Fruit fly (Drosophila melanogaster) whole organism, embryonic: Measurements from ENCODE around the gene CG32267.

Experiments used
- Ada2b ChIP-seq: fragments of 200-800 bp; sonication (Bioruptor generic); IDR thresholded peaks from 2 replicates; pipeline ENCODE4 v1.3.6; 2022; ENCODE audit warnings: missing biosample characterization, missing genetic modification characterization
- Aef1 ChIP-seq: fragments of 200-800 bp; sonication (Bioruptor generic); IDR thresholded peaks from 3 replicates; pipeline ENCODE4 v1.3.6; 2022; ENCODE audit warnings: missing biosample characterization, missing genetic modification characterization
- Antp ChIP-seq: fragments of 200-800 bp; sonication (Bioruptor generic); optimal IDR thresholded peaks from 3 replicates; lab custom pipeline; 2016; ENCODE audit warnings: missing biosample characterization, missing genetic modification characterization
- Bgb ChIP-seq: fragments of 200-800 bp; sonication (Bioruptor generic); IDR thresholded peaks from 2 replicates; pipeline ENCODE4 v1.3.6; 2022; ENCODE audit warnings: missing biosample characterization, missing genetic modification characterization; ENCODE audit not compliant: partially characterized antibody
- CG1024 ChIP-seq: fragments of 200-800 bp; sonication (Bioruptor generic); IDR thresholded peaks from 2 replicates; pipeline ENCODE4 v1.3.6; 2022; ENCODE audit warnings: missing biosample characterization, missing genetic modification characterization
- CG10565 ChIP-seq: fragments of 200-800 bp; sonication (Bioruptor generic); optimal IDR thresholded peaks from 3 replicates; lab custom pipeline; 2016; ENCODE audit warnings: missing biosample characterization, mild to moderate bottlenecking, missing genetic modification characterization
- CG10959 ChIP-seq: fragments of 200-800 bp; sonication (Bioruptor generic); IDR thresholded peaks from 2 replicates; pipeline ENCODE4 v1.3.6; 2022; ENCODE audit warnings: missing biosample characterization, missing genetic modification characterization
- CG12071 ChIP-seq: fragments of 200-800 bp; sonication (Bioruptor generic); optimal IDR thresholded peaks from 3 replicates; lab custom pipeline; 2018; ENCODE audit warnings: missing biosample characterization, mild to moderate bottlenecking, missing genetic modification characterization
- CG12104 ChIP-seq: fragments of 200-800 bp; sonication (Bioruptor generic); optimal IDR thresholded peaks from 3 replicates; lab custom pipeline; 2016; ENCODE audit warnings: missing biosample characterization, missing genetic modification characterization
- CG12391 ChIP-seq: fragments of 200-800 bp; sonication (Bioruptor generic); optimal IDR thresholded peaks from 3 replicates; lab custom pipeline; 2018; ENCODE audit warnings: missing biosample characterization, mild to moderate bottlenecking, missing genetic modification characterization, moderate library complexity
- CG15269 ChIP-seq: fragments of 200-800 bp; sonication (Bioruptor generic); optimal IDR thresholded peaks from 2 replicates; lab custom pipeline; 2018; ENCODE audit warnings: missing biosample characterization, mild to moderate bottlenecking, missing genetic modification characterization, moderate library complexity
- CG1529 ChIP-seq: fragments of 200-800 bp; sonication (Bioruptor generic); optimal IDR thresholded peaks from 3 replicates; lab custom pipeline; 2018; ENCODE audit warnings: missing biosample characterization, missing genetic modification characterization
- CG3065 ChIP-seq: fragments of 200-800 bp; sonication (Bioruptor generic); optimal IDR thresholded peaks from 2 replicates; lab custom pipeline; 2016; ENCODE audit warnings: missing biosample characterization, missing genetic modification characterization
- CG32767 ChIP-seq: fragments of 200-800 bp; sonication (Bioruptor generic); IDR thresholded peaks from 2 replicates; pipeline ENCODE4 v1.3.6; 2022; ENCODE audit warnings: missing biosample characterization, missing genetic modification characterization
- CG33557 ChIP-seq: fragments of 200-800 bp; sonication (Bioruptor generic); optimal IDR thresholded peaks from 2 replicates; lab custom pipeline; 2019; ENCODE audit warnings: missing biosample characterization, mild to moderate bottlenecking, missing genetic modification characterization, moderate library complexity
- CG4282 ChIP-seq: fragments of 200-800 bp; sonication (Bioruptor generic); optimal IDR thresholded peaks from 2 replicates; lab custom pipeline; 2016; ENCODE audit warnings: missing biosample characterization, missing genetic modification characterization
- CG4328 ChIP-seq: fragments of 200-800 bp; sonication (Bioruptor generic); optimal IDR thresholded peaks from 3 replicates; lab custom pipeline; 2017; ENCODE audit warnings: missing biosample characterization, missing genetic modification reagents, missing genetic modification characterization
- CG4820 ChIP-seq: fragments of 200-800 bp; sonication (Bioruptor generic); optimal IDR thresholded peaks from 3 replicates; lab custom pipeline; 2016; ENCODE audit warnings: missing biosample characterization, missing genetic modification characterization
- CG5245 ChIP-seq: fragments of 200-800 bp; sonication (Bioruptor generic); optimal IDR thresholded peaks from 3 replicates; lab custom pipeline; 2016; ENCODE audit warnings: missing biosample characterization, missing genetic modification characterization
- CG6854 ChIP-seq: fragments of 200-800 bp; sonication (Bioruptor generic); optimal IDR thresholded peaks from 3 replicates; lab custom pipeline; 2017; ENCODE audit warnings: missing biosample characterization, mild to moderate bottlenecking, missing genetic modification characterization
- CG7556 ChIP-seq: fragments of 200-800 bp; sonication (Bioruptor generic); optimal IDR thresholded peaks from 2 replicates; lab custom pipeline; 2017; ENCODE audit warnings: missing biosample characterization, mild to moderate bottlenecking, missing genetic modification characterization
- Chrac-16 ChIP-seq: fragments of 200-800 bp; sonication (Bioruptor generic); optimal IDR thresholded peaks from 3 replicates; lab custom pipeline; 2016; ENCODE audit warnings: missing biosample characterization, missing genetic modification characterization
- ERR ChIP-seq: fragments of 200-800 bp; sonication (Bioruptor generic); optimal IDR thresholded peaks from 2 replicates; lab custom pipeline; 2016; ENCODE audit warnings: missing biosample characterization, missing genetic modification characterization
- HHEX ChIP-seq: fragments of 200-800 bp; sonication (Bioruptor generic); optimal IDR thresholded peaks from 3 replicates; lab custom pipeline; 2017; ENCODE audit warnings: missing biosample characterization, mild to moderate bottlenecking, missing genetic modification characterization, missing genetic modification reagents
- HLH3B ChIP-seq: fragments of 200-800 bp; sonication (Bioruptor generic); IDR thresholded peaks from 2 replicates; pipeline ENCODE4 v1.3.6; 2022; ENCODE audit warnings: missing biosample characterization, missing genetic modification characterization
- HLH54F ChIP-seq: fragments of 200-800 bp; sonication (Bioruptor generic); optimal IDR thresholded peaks from 3 replicates; lab custom pipeline; 2016; ENCODE audit warnings: missing biosample characterization, missing genetic modification characterization
- Hr3 ChIP-seq: fragments of 200-800 bp; sonication (Bioruptor generic); optimal IDR thresholded peaks from 3 replicates; lab custom pipeline; 2016; ENCODE audit warnings: missing biosample characterization, missing genetic modification characterization
- Lim3 ChIP-seq: fragments of 200-800 bp; sonication (Bioruptor generic); IDR thresholded peaks from 2 replicates; pipeline ENCODE4 v1.3.6; 2022; ENCODE audit warnings: missing biosample characterization, missing genetic modification characterization
- MBD-R2 ChIP-seq: fragments of 200-800 bp; sonication (Bioruptor generic); IDR thresholded peaks from 2 replicates; pipeline ENCODE4 v1.3.6; 2022; ENCODE audit warnings: missing biosample characterization, missing genetic modification characterization
- Max ChIP-seq: fragments of 200-800 bp; sonication (Bioruptor generic); optimal IDR thresholded peaks from 2 replicates; lab custom pipeline; 2016; ENCODE audit warnings: missing biosample characterization, mild to moderate bottlenecking, missing genetic modification characterization
- NFAT ChIP-seq: fragments of 200-800 bp; sonication (Bioruptor generic); IDR thresholded peaks from 2 replicates; pipeline ENCODE4 v1.3.6; 2022; ENCODE audit warnings: missing biosample characterization, missing genetic modification characterization
- Neu2 ChIP-seq: fragments of 200-800 bp; sonication (Bioruptor generic); optimal IDR thresholded peaks from 3 replicates; lab custom pipeline; 2016; ENCODE audit warnings: missing biosample characterization, missing genetic modification characterization, borderline replicate concordance
- NfI ChIP-seq: fragments of 200-800 bp; sonication (Bioruptor generic); optimal IDR thresholded peaks from 3 replicates; lab custom pipeline; 2018; ENCODE audit warnings: missing biosample characterization, mild to moderate bottlenecking, missing genetic modification characterization, moderate library complexity
- Pdp1 ChIP-seq, 2 experiments: fragments of 200-800 bp; sonication (Bioruptor generic); optimal IDR thresholded peaks; 3 replicates each; lab custom pipeline; 2016; ENCODE audit warnings: missing biosample characterization in 2 of 2, missing genetic modification characterization in 2 of 2, mild to moderate bottlenecking in 1 of 2, moderate library complexity in 1 of 2
- Poxn ChIP-seq: fragments of 200-800 bp; sonication (Bioruptor generic); IDR thresholded peaks from 2 replicates; pipeline ENCODE4 v1.3.6; 2022; ENCODE audit warnings: missing biosample characterization, missing genetic modification characterization
- chif ChIP-seq, 2 experiments: fragments of 200-800 bp; sonication (Bioruptor generic); optimal IDR thresholded peaks; 3 replicates each; lab custom pipeline; 2016; ENCODE audit warnings: missing biosample characterization in 2 of 2, missing genetic modification characterization in 2 of 2
- chm ChIP-seq: fragments of 200-800 bp; sonication (Bioruptor generic); IDR thresholded peaks from 2 replicates; pipeline ENCODE4 v1.3.6; 2022; ENCODE audit warnings: missing biosample characterization, missing genetic modification characterization
- en ChIP-seq: fragments of 200-800 bp; sonication (Bioruptor generic); optimal IDR thresholded peaks from 2 replicates; lab custom pipeline; 2016; ENCODE audit warnings: missing biosample characterization, missing genetic modification characterization
- kni ChIP-seq: fragments of 200-800 bp; sonication (Bioruptor generic); optimal IDR thresholded peaks from 3 replicates; lab custom pipeline; 2017; ENCODE audit warnings: mild to moderate bottlenecking, missing biosample characterization, missing genetic modification reagents, missing genetic modification characterization
- knrl ChIP-seq: fragments of 200-800 bp; sonication (Bioruptor generic); IDR thresholded peaks from 3 replicates; pipeline ENCODE4 v1.3.6; 2022; ENCODE audit warnings: missing biosample characterization, missing genetic modification characterization; ENCODE audit not compliant: partially characterized antibody
- mirr ChIP-seq: fragments of 200-800 bp; sonication (Bioruptor generic); optimal IDR thresholded peaks from 3 replicates; lab custom pipeline; 2018; ENCODE audit warnings: missing biosample characterization, mild to moderate bottlenecking, missing genetic modification characterization
- nom ChIP-seq: fragments of 200-800 bp; sonication (Bioruptor generic); optimal IDR thresholded peaks from 2 replicates; lab custom pipeline; 2017; ENCODE audit warnings: missing biosample characterization, missing genetic modification characterization, mild to moderate bottlenecking, moderate library complexity, missing genetic modification reagents
- repo ChIP-seq: fragments of 200-800 bp; sonication (Bioruptor generic); optimal IDR thresholded peaks from 2 replicates; lab custom pipeline; 2016; ENCODE audit warnings: missing biosample characterization, missing genetic modification characterization
- sens ChIP-seq: fragments of 200-800 bp; sonication (Bioruptor generic); peaks from one replicate; lab custom pipeline; 2016; ENCODE audit warnings: missing biosample characterization, missing genetic modification characterization
- sima ChIP-seq: fragments of 200-800 bp; sonication (Bioruptor generic); optimal IDR thresholded peaks from 2 replicates; lab custom pipeline; 2016; ENCODE audit warnings: missing biosample characterization, missing genetic modification characterization
- sna ChIP-seq: fragments of 200-800 bp; sonication (Bioruptor generic); IDR thresholded peaks from 2 replicates; pipeline ENCODE4 v1.3.6; 2022; ENCODE audit warnings: missing biosample characterization, missing genetic modification characterization; ENCODE audit not compliant: partially characterized antibody
- sr ChIP-seq: fragments of 200-800 bp; sonication (Bioruptor generic); IDR thresholded peaks from 3 replicates; pipeline ENCODE4 v1.3.6; 2022; ENCODE audit warnings: missing biosample characterization, missing genetic modification characterization
- tio ChIP-seq: fragments of 200-800 bp; sonication (Bioruptor generic); optimal IDR thresholded peaks from 2 replicates; lab custom pipeline; 2017; ENCODE audit warnings: missing biosample characterization, missing genetic modification characterization, inconsistent platforms
- vvl ChIP-seq: fragments of 200-800 bp; sonication (Bioruptor generic); IDR thresholded peaks from 2 replicates; pipeline ENCODE4 v1.3.6; 2022; ENCODE audit warnings: missing biosample characterization, missing genetic modification characterization
- z ChIP-seq: fragments of 200-800 bp; sonication (Bioruptor generic); IDR thresholded peaks from 3 replicates; pipeline ENCODE4 v1.3.6; 2022; ENCODE audit warnings: missing biosample characterization, missing genetic modification characterization
- zen2 ChIP-seq: fragments of 200-800 bp; sonication (Bioruptor generic); IDR thresholded peaks from 3 replicates; pipeline ENCODE4 v1.3.6; 2022; ENCODE audit warnings: missing biosample characterization, missing genetic modification characterization; ENCODE audit not compliant: partially characterized antibody
- zfh1 ChIP-seq: fragments of 200-800 bp; sonication (Bioruptor generic); IDR thresholded peaks from 3 replicates; pipeline ENCODE4 v1.3.6; 2022; ENCODE audit warnings: missing biosample characterization, missing genetic modification characterization

CG32267 gene

dm6 chr3L:3434882-3435281, 37.0 kb downstream of the CG32267 start (continued):
- TF ChIP-seq sens (GFP tag; lab: Kevin White, UChicago): peak; percentile 74
- peak; percentile 54; the same call in 1 of the 2 replicates for TF ChIP-seq chm (GFP tag; lab: Robert Waterston, UW)
- no peak for TF ChIP-seq CG3065 (GFP tag; lab: Kevin White, UChicago)
- peak; percentile 53; the same call in 1 of the 3 replicates for TF ChIP-seq zfh1 (GFP tag; lab: Robert Waterston, UW)
- no peak for TF ChIP-seq Max (GFP tag; lab: Kevin White, UChicago)
- no peak for TF ChIP-seq CG4820 (GFP tag; lab: Kevin White, UChicago)
- TF ChIP-seq Neu2: no peak
- no peak for TF ChIP-seq sima (GFP tag; lab: Kevin White, UChicago)
- no peak for TF ChIP-seq CG12104 (GFP tag; lab: Kevin White, UChicago)
- no peak for TF ChIP-seq CG33557 (GFP tag; lab: Kevin White, UChicago)
- TF ChIP-seq ERR (GFP tag; lab: Kevin White, UChicago): no peak
- no peak for TF ChIP-seq Chrac-16
- TF ChIP-seq CG7556 (GFP tag; lab: Kevin White, UChicago): peak; percentile 16
- no peak for TF ChIP-seq CG12071
- TF ChIP-seq CG4282: no peak
- TF ChIP-seq vvl (GFP tag; lab: Robert Waterston, UW): peak; percentile 67
- TF ChIP-seq knrl: no peak
- TF ChIP-seq nom: no peak
- TF ChIP-seq CG10565: no peak
- no peak for TF ChIP-seq Antp (GFP tag; lab: Kevin White, UChicago)
- no peak for TF ChIP-seq repo (GFP tag; lab: Kevin White, UChicago)
- TF ChIP-seq CG5245 (GFP tag; lab: Kevin White, UChicago): no peak
- no peak for TF ChIP-seq Poxn
- TF ChIP-seq chif (GFP tag; optimal IDR thresholded peaks at IDR 0.05; lab: Kevin White, UChicago): no peak
- TF ChIP-seq CG10959 (GFP tag; lab: Robert Waterston, UW): no peak
- no peak for TF ChIP-seq en (GFP tag; lab: Kevin White, UChicago)
- no peak for TF ChIP-seq HHEX
- no peak for TF ChIP-seq Pdp1 (GFP tag; optimal IDR thresholded peaks at IDR 0.05; lab: Kevin White, UChicago)
- TF ChIP-seq CG32767: 0 out of 2 replicates have a peak, but pooled peaks have one; percentile 20
- no peak for TF ChIP-seq MBD-R2
- TF ChIP-seq sna (GFP tag; lab: Robert Waterston, UW): no peak
- TF ChIP-seq Bgb (GFP tag; lab: Robert Waterston, UW): no peak
- no peak for TF ChIP-seq mirr (GFP tag; lab: Kevin White, UChicago)
- TF ChIP-seq NfI (GFP tag; lab: Kevin White, UChicago): no peak
- peak; percentile 36; the same call in 1 of the 2 replicates for TF ChIP-seq Ada2b (GFP tag; lab: Robert Waterston, UW)
- no peak for TF ChIP-seq CG1024
- TF ChIP-seq HLH3B (GFP tag; lab: Robert Waterston, UW): 0 out of 2 replicates have a peak, but pooled peaks have one; percentile 33
- no peak for TF ChIP-seq zen2 (GFP tag; lab: Robert Waterston, UW)
- TF ChIP-seq z (GFP tag; lab: Robert Waterston, UW): no peak
- TF ChIP-seq NFAT (GFP tag; lab: Robert Waterston, UW): no peak
- peak; percentile 82 for TF ChIP-seq sr (GFP tag; lab: Robert Waterston, UW)
- TF ChIP-seq CG6854 (GFP tag; lab: Kevin White, UChicago): no peak
- TF ChIP-seq HLH54F (GFP tag; lab: Kevin White, UChicago): no peak
- no peak for TF ChIP-seq CG4328 (GFP tag; lab: Kevin White, UChicago)
- peak; percentile 24 for TF ChIP-seq CG12391 (tag; lab: Kevin White, UChicago)
- no peak for TF ChIP-seq Hr3 (GFP tag; lab: Kevin White, UChicago)
- peak; percentile 10 for TF ChIP-seq CG15269 (tag; lab: Kevin White, UChicago)
- TF ChIP-seq Lim3 (GFP tag; lab: Robert Waterston, UW): no peak
- no peak for TF ChIP-seq Aef1 (GFP tag; lab: Robert Waterston, UW)
- no peak for TF ChIP-seq tio (GFP tag; lab: Kevin White, UChicago)
- peak; percentile 22 for TF ChIP-seq CG1529
- no peak for TF ChIP-seq kni (GFP tag; lab: Kevin White, UChicago)
